Fruit fly (Drosophila melanogaster) whole organism, larva: Measurements from ENCODE around the gene CG9395.
A peak's percentile ranks its signal among the peaks of the same experiment; 100 is the strongest.

Experiments used
- noc ChIP-seq: fragments of 200-800 bp; sonication (Bioruptor generic); optimal IDR thresholded peaks from 3 replicates; lab custom pipeline; 2019; ENCODE audit warnings: missing biosample characterization, mild to moderate bottlenecking, missing genetic modification characterization, moderate library complexity

The CG9395 gene

DNA sequence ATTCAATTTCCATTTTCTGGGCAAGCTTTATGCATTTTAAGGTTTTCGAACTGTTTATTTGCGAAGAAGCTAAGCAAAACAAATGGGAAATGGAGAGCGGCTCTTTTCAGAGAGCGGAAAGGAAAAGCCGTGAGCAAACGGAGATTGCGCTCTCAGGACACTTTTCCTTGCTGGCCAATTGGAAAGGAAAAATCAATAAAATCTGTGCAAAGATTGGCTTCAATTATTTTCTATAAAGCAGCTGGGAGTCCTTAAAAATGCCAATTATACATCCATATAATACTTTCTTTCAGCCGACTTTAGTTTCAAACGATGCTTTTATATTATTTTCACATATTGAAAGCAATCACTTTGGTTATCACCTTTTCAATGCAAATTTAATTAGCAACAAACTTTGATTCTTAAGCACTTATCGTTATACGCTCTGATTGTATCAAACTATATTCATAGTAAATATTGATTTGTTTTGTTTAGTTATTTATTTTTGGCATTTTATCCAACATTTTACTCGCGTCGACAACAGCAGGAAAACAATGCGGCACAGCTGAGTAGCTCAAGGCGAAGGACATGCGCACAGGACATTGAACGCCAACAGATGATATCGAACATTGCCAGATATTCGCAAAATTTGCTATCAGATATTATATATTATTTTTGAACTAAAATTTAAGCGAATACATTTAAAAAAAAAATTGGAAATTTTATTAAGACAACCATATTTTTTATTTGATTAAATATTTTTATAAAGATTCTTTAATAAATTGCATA, at the start of gene CG9395:
Gene CG9395 (minus strand): TSS at position 494 of the 768 bp plus-strand sequence.
- no peak for TF ChIP-seq noc

DNA sequence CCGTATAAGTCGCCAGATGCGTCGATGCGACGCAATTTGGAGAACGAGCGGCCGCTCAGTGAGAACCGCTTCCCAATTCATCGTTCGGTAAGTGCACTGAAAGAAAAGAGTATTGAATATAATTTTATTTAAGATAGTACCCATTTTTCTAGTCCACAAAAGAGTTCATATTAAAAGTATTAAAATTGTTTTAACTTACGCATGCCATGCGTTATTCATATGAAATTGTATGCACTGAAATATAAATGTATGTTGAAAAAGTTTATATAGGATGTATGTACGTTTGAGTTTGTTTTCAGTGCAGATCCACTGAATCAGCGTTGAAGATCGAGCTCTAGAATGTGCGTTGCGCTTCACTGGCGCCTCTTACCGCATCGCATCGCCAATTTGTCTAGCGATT, 44.7 kb upstream of the CG9395 start:
- no peak for TF ChIP-seq noc

DNA sequence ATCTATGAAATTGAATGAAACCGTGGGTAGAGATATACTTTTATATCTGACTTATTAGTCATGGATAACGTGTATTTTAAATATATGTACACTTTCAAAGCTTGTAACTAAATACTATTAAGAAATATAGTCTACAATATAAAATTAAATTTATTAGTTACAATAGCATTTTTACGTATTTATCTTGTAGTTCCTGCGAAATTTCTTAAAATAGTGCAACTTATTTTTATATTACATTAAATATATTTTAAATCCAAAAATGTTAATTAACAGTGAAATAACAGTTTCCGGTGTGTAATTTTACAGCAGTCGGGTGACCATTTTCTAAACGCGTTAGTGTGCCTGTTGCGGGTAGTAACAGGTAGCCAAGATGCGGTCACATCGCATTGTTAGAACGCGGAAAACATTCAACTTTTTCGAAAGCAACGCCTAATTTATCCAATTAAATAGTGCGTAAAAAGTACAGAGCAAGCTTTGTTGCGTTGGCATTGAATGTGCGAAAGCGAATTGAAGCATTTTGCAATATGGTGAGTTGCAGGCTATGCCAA, 43.8 kb upstream of the CG9395 start, which contains the start of the genes CG10859 and CG7110:
Gene CG10859 (minus strand): TSS at position 51 of the 548 bp plus-strand sequence.
Gene CG7110 (plus strand): TSS at position 378 of the 548 bp plus-strand sequence.
- no peak for TF ChIP-seq noc

DNA sequence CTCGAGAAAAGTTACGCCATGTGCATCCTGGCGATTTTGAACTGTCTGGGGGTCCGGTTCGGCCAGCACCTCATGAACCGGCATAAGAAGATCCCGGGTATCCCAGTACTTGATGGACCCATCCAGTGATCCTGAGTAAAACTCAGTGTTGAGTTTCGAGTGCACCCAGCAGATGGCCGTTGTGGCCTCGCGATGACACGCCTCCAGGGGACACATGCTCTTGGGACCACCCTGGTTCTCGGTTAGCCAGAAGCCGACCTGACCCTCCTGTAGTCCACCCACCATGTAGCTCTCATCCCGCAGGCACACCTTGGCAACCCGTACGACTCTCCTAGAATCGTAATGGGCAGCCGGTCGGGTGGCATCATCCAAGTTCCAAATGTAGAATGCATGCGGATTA, 42.5 kb upstream of the CG9395 start:
- no peak for TF ChIP-seq noc

DNA sequence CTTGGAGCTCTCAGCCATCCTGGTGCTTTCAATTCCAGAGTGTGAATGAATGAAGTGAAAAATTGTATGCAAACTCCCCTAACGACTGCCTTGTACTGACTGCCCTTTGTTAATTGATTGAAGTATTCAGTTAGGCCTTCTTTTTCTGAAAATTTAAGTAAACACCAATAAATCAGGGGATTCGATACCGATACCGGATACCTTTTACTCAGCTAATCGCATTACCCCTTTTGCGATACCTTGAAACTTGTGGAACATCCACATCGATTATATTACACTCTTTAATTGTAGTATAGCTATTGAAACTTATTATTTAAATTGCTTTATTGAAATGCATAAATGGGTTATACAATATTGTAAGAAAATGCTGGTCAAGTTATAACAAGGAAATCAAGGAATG, 41.2 kb upstream of the CG9395 start, which contains the start of gene CG16957:
Gene CG16957 (minus strand): TSS at position 101 of the 400 bp plus-strand sequence.
- TF ChIP-seq noc, result no peak

DNA sequence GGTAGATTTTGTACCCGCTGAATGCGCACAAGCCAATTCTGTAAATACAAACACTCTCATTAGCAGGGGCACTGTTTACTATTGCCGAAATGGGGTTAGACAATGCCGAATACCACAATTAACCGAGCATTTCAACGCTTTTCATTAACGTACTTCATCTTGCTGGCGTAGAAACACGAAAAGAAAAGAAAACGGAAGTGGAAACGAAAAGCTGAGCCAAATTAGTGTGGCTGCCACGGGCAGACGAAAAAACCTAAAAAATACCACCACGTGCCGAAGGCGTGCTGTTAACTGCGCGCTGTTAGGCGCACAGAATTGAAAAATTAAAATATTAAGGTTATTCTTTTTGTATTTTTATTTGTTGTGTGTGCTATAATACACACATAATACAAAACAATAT, 40.0 kb upstream of the CG9395 start, which contains the start of gene RpL24:
Gene RpL24 (minus strand): TSS at position 229 of the 400 bp plus-strand sequence.
- TF ChIP-seq noc, result peak; percentile 83

DNA sequence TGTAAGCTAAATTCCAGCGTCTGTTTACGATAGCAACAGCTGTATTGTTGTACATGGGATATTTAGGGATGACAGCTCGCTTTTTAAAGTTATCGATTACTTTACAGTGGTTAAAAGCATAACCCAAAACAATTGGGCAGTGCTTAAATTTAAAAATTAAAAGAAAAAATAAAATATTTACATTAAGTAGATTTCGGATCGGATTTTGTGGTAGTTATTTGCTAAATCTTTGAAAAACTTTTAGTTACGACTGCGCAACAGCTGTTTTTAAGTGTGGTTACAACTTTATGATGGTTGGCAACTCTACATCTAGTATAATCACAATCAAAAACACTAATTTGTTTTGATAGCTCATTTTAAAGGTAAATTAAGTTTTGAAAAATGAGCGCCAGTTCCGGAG, 32.4 kb upstream of the CG9395 start, which contains the start of the genes Ing5 and CG7099:
Gene Ing5 (minus strand): TSS at position 58 of the 400 bp plus-strand sequence.
Gene CG7099 (plus strand): TSS at position 317 of the 400 bp plus-strand sequence.
- TF ChIP-seq noc, result peak; percentile 95

DNA sequence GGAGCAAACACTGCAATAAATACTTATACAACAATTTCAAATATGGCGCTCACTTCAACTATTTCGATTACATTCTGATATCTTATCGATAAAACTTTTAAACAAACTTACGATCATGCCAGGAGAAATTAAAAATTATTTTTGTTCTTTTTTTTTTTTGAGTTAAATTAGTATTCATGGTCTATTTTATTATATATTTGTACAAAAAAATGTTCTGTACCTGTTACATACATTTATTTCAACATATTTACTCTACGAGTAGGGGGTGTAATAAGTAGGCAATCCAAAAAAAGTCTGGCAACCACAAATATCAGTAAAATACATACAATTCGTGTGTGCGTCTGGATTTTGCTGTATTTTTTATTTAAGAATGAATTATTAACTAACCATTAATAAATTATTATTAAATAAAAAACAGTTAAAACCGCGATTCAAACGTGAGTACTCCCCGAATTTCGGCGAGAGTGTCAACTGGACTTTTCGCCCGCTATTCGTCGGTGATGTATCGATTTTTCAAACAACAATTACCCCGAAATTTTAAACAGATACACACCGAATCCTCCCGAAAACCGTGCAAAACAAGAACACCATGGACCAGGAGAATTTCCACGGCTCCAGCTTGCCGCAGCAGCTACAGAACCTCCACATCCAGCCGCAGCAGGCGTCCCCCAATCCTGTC, 27.6 kb upstream of the CG9395 start, which contains the start of gene loqs:
Gene loqs (plus strand): TSS at position 302 of the 679 bp plus-strand sequence.
- TF ChIP-seq noc, result no peak

DNA sequence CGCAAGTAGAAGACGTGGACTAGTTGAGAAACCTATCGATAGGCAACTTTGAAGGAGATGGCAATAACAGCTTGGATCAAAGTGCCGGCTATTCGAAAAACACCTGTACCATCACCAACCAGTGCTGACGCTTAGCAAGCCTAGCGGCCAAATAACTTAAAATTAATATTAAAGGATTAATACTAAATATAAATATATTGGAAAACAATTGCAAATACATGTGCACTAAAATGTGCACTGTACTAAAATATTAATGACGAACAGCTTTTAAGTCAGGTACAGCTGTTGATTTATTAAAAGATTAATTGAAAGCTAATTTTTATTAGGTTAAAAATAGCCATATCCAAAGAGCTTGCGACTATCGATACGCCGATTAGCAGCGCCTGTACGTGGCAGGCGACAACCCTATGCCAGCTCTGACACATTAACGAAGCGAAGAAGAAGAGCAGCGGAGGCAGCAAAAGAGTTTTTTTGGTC, 23.7 kb upstream of the CG9395 start, which contains the start of the genes CG9302 and beta'COP:
Gene CG9302 (minus strand): TSS at position 51 of the 477 bp plus-strand sequence.
Gene beta'COP (plus strand): TSS at position 415 of the 477 bp plus-strand sequence.
- TF ChIP-seq noc, result peak; percentile 79

DNA sequence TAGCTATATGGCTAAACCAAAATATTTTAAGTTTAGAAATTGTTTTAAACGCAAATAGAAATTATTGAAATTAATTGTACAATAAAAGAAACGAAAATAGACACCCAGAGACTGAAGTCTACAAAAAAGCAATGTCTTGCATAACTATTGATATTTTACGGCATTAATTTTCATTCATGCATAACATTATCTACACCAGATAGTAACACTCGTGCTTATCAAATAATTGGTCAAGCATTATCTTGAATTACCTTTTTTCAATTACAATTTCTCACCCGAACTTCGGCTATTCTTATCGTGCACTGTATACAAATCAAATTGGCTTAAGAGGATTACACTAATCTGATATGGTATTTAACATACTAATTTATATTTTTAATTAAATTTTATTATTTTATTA, 21.2 kb upstream of the CG9395 start:
- no peak for TF ChIP-seq noc

DNA sequence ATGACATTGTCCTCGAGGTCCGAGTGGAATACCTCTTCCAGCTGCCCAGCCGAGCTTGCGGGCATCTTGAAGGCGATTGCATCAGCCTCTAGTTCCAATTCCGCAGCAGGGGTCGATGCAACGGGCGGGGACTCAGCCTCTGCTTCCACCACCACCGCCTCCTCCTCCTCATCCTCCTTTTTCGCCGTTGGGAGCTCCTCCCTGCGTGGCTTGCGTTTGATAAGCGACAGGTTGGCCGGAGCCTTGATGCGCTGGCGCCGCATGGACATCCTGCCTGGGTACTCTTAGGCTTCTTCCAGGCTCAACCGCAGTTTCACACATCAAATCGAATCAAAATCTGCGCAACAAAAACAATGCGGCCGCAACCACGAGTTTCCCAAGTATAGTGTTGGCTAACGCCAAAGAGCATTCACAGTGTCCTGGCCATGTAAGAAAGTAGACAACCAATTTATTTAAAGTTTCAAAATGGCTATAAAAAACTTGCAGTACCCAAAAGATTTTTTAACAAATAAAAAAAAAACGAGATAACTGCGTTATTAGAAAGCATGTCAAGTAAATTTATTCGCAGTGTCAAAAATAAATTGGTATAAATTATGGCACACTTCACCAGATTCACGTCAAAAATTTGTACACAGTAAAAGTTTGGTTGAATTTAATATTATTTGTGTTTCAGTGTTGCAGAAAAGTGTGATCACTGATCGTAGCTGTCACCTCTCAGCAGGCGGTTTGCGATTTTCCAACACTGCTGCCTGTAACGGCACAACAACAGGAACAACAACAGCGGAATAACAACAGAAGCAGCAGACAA, 18.8 kb upstream of the CG9395 start, which contains the start of the genes Bdp1 and CG6565:
Gene Bdp1 (minus strand): TSS at position 456 of the 808 bp plus-strand sequence.
Gene CG6565 (plus strand): TSS at position 585 of the 808 bp plus-strand sequence.
- TF ChIP-seq noc, result peak; percentile 96

DNA sequence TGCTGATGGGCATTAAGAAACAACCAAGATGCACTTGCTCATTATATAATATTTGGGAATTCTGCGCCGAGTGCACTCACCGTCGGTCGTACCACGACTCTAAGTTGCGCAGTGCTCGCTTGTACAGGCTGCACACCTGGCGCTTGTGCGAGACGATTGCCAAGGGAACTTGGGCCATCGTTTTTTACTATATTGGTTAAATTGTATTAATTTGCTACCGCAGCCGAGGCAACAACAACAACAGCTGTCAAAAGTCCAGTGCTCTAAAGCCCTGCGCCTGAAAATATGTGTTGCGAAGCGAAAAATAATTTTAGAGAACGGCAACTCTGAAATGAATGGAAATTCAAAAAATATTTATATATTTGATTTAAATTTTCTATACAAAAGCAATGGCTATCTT, 15.9 kb upstream of the CG9395 start, which contains the start of gene ND-B22:
Gene ND-B22 (minus strand): TSS at position 349 of the 400 bp plus-strand sequence.
- TF ChIP-seq noc, result peak; percentile 16

DNA sequence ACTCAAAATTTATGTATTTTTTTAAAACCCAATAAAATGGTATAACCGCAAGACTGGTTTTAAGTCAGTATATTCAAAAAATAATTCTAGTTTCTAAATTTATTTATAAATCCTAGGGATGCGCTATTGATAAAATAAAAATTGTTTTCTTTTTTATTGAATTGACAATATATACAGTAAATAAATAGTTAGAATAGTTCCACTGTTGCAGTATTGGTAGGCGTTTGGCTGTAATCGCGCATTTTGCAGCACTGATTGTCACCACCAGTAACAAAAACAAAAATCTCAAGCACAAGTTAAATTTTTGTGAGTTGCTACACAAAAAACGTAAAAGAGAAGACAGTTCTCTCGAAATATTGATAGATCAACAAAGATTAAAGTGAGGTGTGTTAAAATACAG, 14.1 kb upstream of the CG9395 start, which contains the start of gene CG31855:
Gene CG31855 (plus strand): TSS at position 265 of the 400 bp plus-strand sequence.
- peak; percentile 80 for TF ChIP-seq noc

DNA sequence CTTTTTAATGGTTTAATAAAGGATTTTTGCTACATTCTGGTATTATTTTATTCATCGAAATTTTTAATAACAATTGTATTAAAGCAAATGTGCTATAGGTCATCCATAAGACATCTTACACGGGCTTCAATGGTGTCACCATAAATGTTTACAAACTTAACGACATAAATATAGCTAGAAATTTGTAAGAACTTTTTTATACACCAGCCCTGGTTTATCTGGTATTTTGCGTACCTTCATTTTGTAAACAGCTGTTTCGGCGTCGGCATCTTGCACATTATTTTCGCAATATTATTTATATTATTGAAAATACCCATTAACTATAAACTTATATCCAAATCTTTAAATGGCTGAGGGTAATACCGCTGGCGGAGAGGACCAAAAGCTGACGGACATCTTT, 12.5 kb upstream of the CG9395 start, which contains the start of gene Tap42:
Gene Tap42 (plus strand): TSS at position 240 of the 400 bp plus-strand sequence.
- TF ChIP-seq noc, result no peak

DNA sequence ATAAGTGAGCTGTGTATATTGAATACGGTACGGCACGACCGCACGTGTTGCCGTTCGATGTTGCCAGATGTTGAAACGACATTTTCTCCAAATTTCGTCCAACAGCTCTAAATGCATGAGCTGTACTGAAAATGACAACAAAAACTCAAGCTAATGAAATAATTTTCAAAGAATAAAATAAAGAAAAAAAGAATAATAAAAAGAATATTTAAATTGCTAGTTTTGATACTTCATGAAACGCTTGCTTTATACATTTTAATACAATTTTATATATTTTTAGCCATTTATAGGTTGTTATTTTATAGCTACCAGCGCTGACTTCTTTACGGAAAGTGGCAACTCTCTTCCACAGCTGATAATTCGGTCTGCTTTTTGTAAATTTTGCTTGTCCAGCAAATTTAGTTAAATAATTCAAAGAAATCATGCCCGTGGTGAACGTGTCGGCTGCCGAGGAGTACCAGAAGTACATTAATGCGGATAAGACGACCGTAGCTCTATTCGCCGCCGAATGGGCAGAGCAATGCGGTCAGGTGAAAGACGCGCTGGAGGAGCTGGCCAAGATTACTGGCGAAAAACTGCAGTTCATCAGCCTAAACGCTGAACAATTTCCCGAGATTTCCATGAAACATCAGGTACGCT, 11.4 kb upstream of the CG9395 start, which contains the start of the genes Nnp-1 and Grx3:
Gene Nnp-1 (minus strand): TSS at position 81 of the 639 bp plus-strand sequence.
Gene Grx3 (plus strand): TSS at position 339 of the 639 bp plus-strand sequence.
- TF ChIP-seq noc, result no peak
